Worm (Caenorhabditis elegans) whole organism, young adult: ENCODE measurements around the gene F41H10.4.

Experiments used
- B0261.1 ChIP-seq: sonication (generic microtip); optimal IDR thresholded peaks from 2 replicates; lab custom pipeline; 2016; ENCODE audit warnings: mild to moderate bottlenecking, missing genetic modification characterization, moderate library complexity, missing compliant biosample characterization
- F49E8.2 ChIP-seq: sonication (generic microtip); optimal IDR thresholded peaks from 3 replicates; lab custom pipeline; 2017; ENCODE audit warnings: missing genetic modification characterization, mild to moderate bottlenecking, missing compliant biosample characterization, antibody characterized with exemption, moderate library complexity; ENCODE audit not compliant: insufficient read depth
- F52B5.7 ChIP-seq: sonication (generic microtip); optimal IDR thresholded peaks from 2 replicates; lab custom pipeline; 2016; ENCODE audit warnings: mild to moderate bottlenecking, missing genetic modification characterization, missing compliant biosample characterization
- F55B11.4 ChIP-seq: sonication (generic microtip); optimal IDR thresholded peaks from 2 replicates; lab custom pipeline; 2016; ENCODE audit warnings: missing compliant biosample characterization, missing genetic modification characterization, borderline replicate concordance; ENCODE audit not compliant: insufficient read depth
- K11D2.4 ChIP-seq: fragments of 200-800 bp; sonication (Bioruptor generic); IDR thresholded peaks from 2 replicates; pipeline ENCODE4 v1.3.6; 2022; ENCODE audit warnings: missing genetic modification reagents, missing genetic modification characterization, missing compliant biosample characterization
- Y53F4B.3 ChIP-seq: fragments of 200-800 bp; sonication (Bioruptor generic); IDR thresholded peaks from 2 replicates; pipeline ENCODE4 v1.3.6; 2022; ENCODE audit warnings: missing genetic modification reagents, missing genetic modification characterization, missing compliant biosample characterization
- Y53G8AR.9 ChIP-seq: fragments of 200-800 bp; sonication (Bioruptor generic); conservative IDR thresholded peaks from 2 replicates; pipeline ENCODE4 v1.3.6; 2022; ENCODE audit warnings: missing genetic modification reagents, missing genetic modification characterization, missing compliant biosample characterization
- aptf-2 ChIP-seq: fragments of 200-800 bp; sonication (Bioruptor generic); conservative IDR thresholded peaks from 2 replicates; pipeline ENCODE4 v1.3.6; 2022; ENCODE audit warnings: missing genetic modification reagents, missing genetic modification characterization, missing compliant biosample characterization
- atf-7 ChIP-seq: sonication (generic microtip); optimal IDR thresholded peaks from 2 replicates; lab custom pipeline; 2017; ENCODE audit warnings: mild to moderate bottlenecking, missing genetic modification characterization, missing compliant biosample characterization
- attf-5 ChIP-seq: fragments of 200-800 bp; sonication (Bioruptor generic); optimal IDR thresholded peaks from 2 replicates; lab custom pipeline; 2018; ENCODE audit warnings: mild to moderate bottlenecking, missing genetic modification characterization, missing compliant biosample characterization
- attf-6 ChIP-seq: fragments of 200-800 bp; sonication (Bioruptor generic); IDR thresholded peaks from 2 replicates; pipeline ENCODE4 v1.3.6; 2022; ENCODE audit warnings: missing genetic modification reagents, missing genetic modification characterization, missing compliant biosample characterization
- cebp-1 ChIP-seq, 2 experiments: fragments of 200-800 bp in 1 of 2; sonication (Bioruptor generic) in 1 of 2; sonication (generic microtip) in 1 of 2; IDR thresholded peaks in 1 of 2; optimal IDR thresholded peaks in 1 of 2; 2 replicates each; pipeline versions ENCODE4 v1.3.6 to Lab custom; 2017 to 2022; ENCODE audit warnings: missing compliant biosample characterization in 2 of 2, missing genetic modification characterization in 2 of 2, mild to moderate bottlenecking in 1 of 2, missing genetic modification reagents in 1 of 2, moderate library complexity in 1 of 2
- ceh-79 ChIP-seq: sonication (generic microtip); optimal IDR thresholded peaks from 2 replicates; lab custom pipeline; 2017; ENCODE audit warnings: mild to moderate bottlenecking, missing genetic modification characterization, missing compliant biosample characterization
- efl-1 ChIP-seq: fragments of 150-350 bp; optimal IDR thresholded peaks from 2 replicates; lab custom pipeline; 2014; ENCODE audit warnings: missing biosample characterization, missing genetic modification reagents, missing genetic modification characterization
- ekl-4 ChIP-seq: fragments of 200-800 bp; sonication (Bioruptor generic); IDR thresholded peaks from 2 replicates; pipeline ENCODE4 v1.3.6; 2022; ENCODE audit warnings: missing genetic modification reagents, missing genetic modification characterization, missing compliant biosample characterization
- ets-4 ChIP-seq: fragments of 200-800 bp; sonication (Bioruptor generic); optimal IDR thresholded peaks from 2 replicates; lab custom pipeline; 2018; ENCODE audit warnings: mild to moderate bottlenecking, missing genetic modification characterization, missing compliant biosample characterization
- him-1 ChIP-seq: sonication (generic microtip); optimal IDR thresholded peaks from 2 replicates; lab custom pipeline; 2016; ENCODE audit warnings: missing genotype, missing genetic modification reagents, missing genetic modification characterization, missing compliant biosample characterization
- hmg-1.2 ChIP-seq: fragments of 200-800 bp; sonication (Bioruptor generic); IDR thresholded peaks from 2 replicates; pipeline ENCODE4 v1.3.6; 2022; ENCODE audit warnings: missing genetic modification reagents, missing genetic modification characterization, missing compliant biosample characterization
- lag-1 ChIP-seq: fragments of 200-800 bp; sonication (Bioruptor generic); IDR thresholded peaks from 2 replicates; pipeline ENCODE4 v1.3.6; 2022; ENCODE audit warnings: missing genetic modification reagents, missing genetic modification characterization, missing compliant biosample characterization
- madf-6 ChIP-seq: fragments of 200-800 bp; sonication (Bioruptor generic); IDR thresholded peaks from 2 replicates; pipeline ENCODE4 v1.3.6; 2022; ENCODE audit warnings: missing genetic modification reagents, missing genetic modification characterization, missing compliant biosample characterization
- madf-8 ChIP-seq: fragments of 200-800 bp; sonication (Bioruptor generic); conservative IDR thresholded peaks from 2 replicates; pipeline ENCODE4 v1.3.6; 2022; ENCODE audit warnings: missing genetic modification reagents, missing genetic modification characterization, missing compliant biosample characterization
- mcd-1 ChIP-seq: fragments of 200-800 bp; sonication (Bioruptor generic); IDR thresholded peaks from 2 replicates; pipeline ENCODE4 v1.3.6; 2022; ENCODE audit warnings: missing genetic modification reagents, missing genetic modification characterization, missing compliant biosample characterization
- nfyb-1 ChIP-seq: fragments of 200-800 bp; sonication (Bioruptor generic); IDR thresholded peaks from 2 replicates; pipeline ENCODE4 v1.3.6; 2022; ENCODE audit warnings: missing genetic modification reagents, missing genetic modification characterization, missing compliant biosample characterization
- nhr-120 ChIP-seq: fragments of 200-800 bp; sonication (Bioruptor generic); IDR thresholded peaks from 2 replicates; pipeline ENCODE4 v1.3.6; 2022; ENCODE audit warnings: missing genetic modification characterization, missing compliant biosample characterization
- nhr-179 ChIP-seq: sonication (generic microtip); optimal IDR thresholded peaks from 2 replicates; lab custom pipeline; 2016; ENCODE audit warnings: mild to moderate bottlenecking, missing genetic modification characterization, missing compliant biosample characterization
- nhr-27 ChIP-seq: fragments of 200-800 bp; sonication (Bioruptor generic); optimal IDR thresholded peaks from 2 replicates; lab custom pipeline; 2018; ENCODE audit warnings: mild to moderate bottlenecking, missing genetic modification characterization, moderate library complexity, missing compliant biosample characterization
- nhr-80 ChIP-seq: sonication (generic microtip); optimal IDR thresholded peaks from 2 replicates; lab custom pipeline; 2016; ENCODE audit warnings: missing genetic modification characterization, missing compliant biosample characterization
- nhr-90 ChIP-seq: sonication (generic microtip); optimal IDR thresholded peaks from 2 replicates; lab custom pipeline; 2016; ENCODE audit warnings: missing genotype, mild to moderate bottlenecking, missing genetic modification characterization, missing compliant biosample characterization
- pbrm-1 ChIP-seq: fragments of 200-800 bp; sonication (Bioruptor generic); IDR thresholded peaks from 2 replicates; pipeline ENCODE4 v1.3.6; 2022; ENCODE audit warnings: missing genetic modification reagents, missing genetic modification characterization, missing compliant biosample characterization
- rcor-1 ChIP-seq: fragments of 200-800 bp; sonication (Bioruptor generic); IDR thresholded peaks from 2 replicates; pipeline ENCODE4 v1.3.6; 2022; ENCODE audit warnings: missing genetic modification reagents, missing genetic modification characterization, missing compliant biosample characterization
- sdz-38 ChIP-seq: sonication (generic microtip); optimal IDR thresholded peaks from 2 replicates; lab custom pipeline; 2016; ENCODE audit warnings: missing genotype, missing genetic modification characterization, missing compliant biosample characterization
- snpc-1.1 ChIP-seq: sonication (generic microtip); optimal IDR thresholded peaks from 2 replicates; lab custom pipeline; 2017; ENCODE audit warnings: missing genetic modification characterization, mild to moderate bottlenecking, missing compliant biosample characterization, antibody characterized with exemption, moderate library complexity, missing genotype, missing genetic modification reagents; ENCODE audit not compliant: insufficient read depth
- snpc-1.3 ChIP-seq: sonication (generic microtip); optimal IDR thresholded peaks from 2 replicates; lab custom pipeline; 2017; ENCODE audit warnings: missing genetic modification characterization, mild to moderate bottlenecking, missing compliant biosample characterization, antibody characterized with exemption, moderate library complexity, missing genotype, missing genetic modification reagents; ENCODE audit not compliant: insufficient read depth
- snpc-4 ChIP-seq, 5 experiments: fragments of 150-350 bp in 1 of 5; sonication (generic microtip) in 4 of 5; optimal IDR thresholded peaks; 2 replicates each; lab custom pipeline; 2014 to 2018; ENCODE audit warnings: missing genetic modification characterization in 5 of 5, missing biosample characterization in 3 of 5, antibody characterized with exemption in 2 of 5, mild to moderate bottlenecking in 2 of 5, missing compliant biosample characterization in 2 of 5, missing genotype in 2 of 5, moderate library complexity in 2 of 5, missing genetic modification reagents in 1 of 5
- tbp1 ChIP-seq: fragments of 200-800 bp; sonication (Bioruptor generic); optimal IDR thresholded peaks from 2 replicates; lab custom pipeline; 2018; ENCODE audit warnings: mild to moderate bottlenecking, missing genetic modification characterization, missing compliant biosample characterization
- unc-130 ChIP-seq: sonication (generic microtip); optimal IDR thresholded peaks from 2 replicates; lab custom pipeline; 2016; ENCODE audit warnings: missing genetic modification reagents, missing genetic modification characterization, missing compliant biosample characterization
- xnd-1 ChIP-seq: sonication (generic microtip); optimal IDR thresholded peaks from 2 replicates; lab custom pipeline; 2016; ENCODE audit warnings: missing genotype, missing genetic modification reagents, missing genetic modification characterization, missing compliant biosample characterization
- ztf-28 ChIP-seq: fragments of 200-800 bp; sonication (Bioruptor generic); IDR thresholded peaks from 2 replicates; pipeline ENCODE4 v1.3.6; 2022; ENCODE audit warnings: missing genetic modification reagents, missing genetic modification characterization, missing compliant biosample characterization
- ztf-6 ChIP-seq: fragments of 200-800 bp; sonication (Bioruptor generic); IDR thresholded peaks from 2 replicates; pipeline ENCODE4 v1.3.6; 2022; ENCODE audit warnings: missing genetic modification reagents, missing genetic modification characterization, missing compliant biosample characterization

F41H10.4 gene

ce11 chrIV:5368860-5369259, 4.5 kb downstream of the F41H10.4 start (continued):
- TF ChIP-seq snpc-4 (GFP tag; optimal IDR thresholded peaks at IDR 0.05; lab: Kevin White, UChicago) (no peak), snpc-4 (tag; optimal IDR thresholded peaks at IDR 0.05; lab: Kevin White, UChicago) (peak in 2 of 4 experiments; percentile 20 to 67), madf-8 (GFP tag; lab: Robert Waterston, UW) (no peak), lag-1 (GFP tag; lab: Robert Waterston, UW) (no peak), nhr-90 (no peak), F55B11.4 (no peak), him-1 (tag; lab: Kevin White, UChicago) (no peak), hmg-1.2 (GFP tag; lab: Robert Waterston, UW) (peak; percentile 93), unc-130 (no peak), snpc-1.3 (no peak), ekl-4 (0 out of 2 replicates have a peak, but pooled peaks have one; percentile 48), nhr-120 (GFP tag; lab: Robert Waterston, UW) (no peak), sdz-38 (no peak), ztf-6 (no peak), snpc-1.1 (tag; lab: Kevin White, UChicago) (no peak), ztf-28 (GFP tag; lab: Robert Waterston, UW) (no peak), ceh-79 (tag; lab: Kevin White, UChicago) (no peak), tbp1 (GFP tag; lab: Kevin White, UChicago) (peak; percentile 8), nhr-179 (tag; lab: Kevin White, UChicago) (no peak), F49E8.2 (tag; lab: Kevin White, UChicago) (no peak), attf-5 (GFP tag; lab: Kevin White, UChicago) (peak; percentile 77), atf-7 (no peak), rcor-1 (GFP tag; lab: Robert Waterston, UW) (no peak), cebp-1 (GFP tag; IDR thresholded peaks at IDR 0.05; lab: Robert Waterston, UW) (no peak), cebp-1 (tag; optimal IDR thresholded peaks at IDR 0.05; lab: Kevin White, UChicago) (peak; percentile 49), attf-6 (GFP tag; lab: Robert Waterston, UW) (no peak), Y53F4B.3 (GFP tag; lab: Robert Waterston, UW) (no peak), nfyb-1 (0 out of 2 replicates have a peak, but pooled peaks have one; percentile 20), ets-4 (no peak), aptf-2 (GFP tag; lab: Robert Waterston, UW) (no peak), B0261.1 (tag; lab: Kevin White, UChicago) (no peak), nhr-80 (tag; lab: Kevin White, UChicago) (peak; percentile 11), nhr-27 (no peak), efl-1 (no peak), xnd-1 (tag; lab: Kevin White, UChicago) (no peak), K11D2.4 (GFP tag; lab: Robert Waterston, UW) (no peak), F52B5.7 (tag; lab: Kevin White, UChicago) (no peak)

- TF ChIP-seq mcd-1 (GFP tag; lab: Robert Waterston, UW) (0 out of 2 replicates have a peak, but pooled peaks have one; percentile 31), Y53G8AR.9 (no peak), pbrm-1 (GFP tag; lab: Robert Waterston, UW) (no peak), madf-6 (no peak), B0261.1 (tag; lab: Kevin White, UChicago) (no peak)
Observed at ce11 chrIV:5369414-5369813, 5.1 kb downstream of the F41H10.4 start, which contains the start of gene F41H10.3. Gene F41H10.3, plus strand, starts transcription at chrIV:5369801.
